Worm (Caenorhabditis elegans): ENCODE results near the gene C06G3.8.

Gene C06G3.8

DNA sequence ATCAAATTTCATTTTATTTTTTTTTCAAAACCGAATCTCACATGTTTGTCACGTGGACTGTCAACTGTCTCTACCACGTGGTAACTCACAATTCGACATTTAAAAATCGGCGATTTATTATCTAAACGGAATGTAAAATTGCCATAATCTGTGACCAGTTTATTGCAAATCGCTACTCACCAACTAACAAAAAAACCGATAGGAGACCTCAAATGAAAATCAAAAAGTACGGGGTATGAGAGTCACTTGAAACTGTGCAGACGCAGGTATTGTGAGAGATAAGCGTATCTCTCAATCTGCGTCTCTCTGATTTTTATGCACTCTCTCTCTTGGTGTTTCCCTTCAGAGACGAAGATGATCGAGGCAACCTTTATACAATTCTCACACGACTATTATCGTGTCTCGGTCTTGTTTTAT lies 15.4 kb upstream of the C06G3.8 start:
- TF ChIP-seq unc-86 (tag; optimal IDR thresholded peaks at IDR 0.05) (no peak), nhr-85 (tag) (peak; percentile 98), swsn-7 (tag; optimal IDR thresholded peaks at IDR 0.05) (peak; percentile 49), skn-1 (tag; optimal IDR thresholded peaks at IDR 0.05) (peak; percentile 9), egl-13 (tag; optimal IDR thresholded peaks at IDR 0.05) (no peak), tbx-2 (tag; optimal IDR thresholded peaks at IDR 0.05) (peak; percentile 70), C34B4.2 (tag; optimal IDR thresholded peaks at IDR 0.05) (no peak), lin-15B (tag; optimal IDR thresholded peaks at IDR 0.05) (no peak), pag-3 (tag; optimal IDR thresholded peaks at IDR 0.05; ENCODE audit: borderline replicate concordance, insufficient read depth) (no peak), ztf-4 (tag; optimal IDR thresholded peaks at IDR 0.05) (no peak), unc-130 (tag; optimal IDR thresholded peaks at IDR 0.05) (no peak), ama-1 (optimal IDR thresholded peaks at IDR 0.05) (peak; percentile 69), elt-2 (tag; optimal IDR thresholded peaks at IDR 0.05) (peak; percentile 93), jun-1 (tag; optimal IDR thresholded peaks at IDR 0.05) (peak; percentile 28), lin-39 (tag; optimal IDR thresholded peaks at IDR 0.05) (no peak), ets-5 (GFP tag; IDR thresholded peaks at IDR 0.05) (no peak), ceh-63 (GFP tag; optimal IDR thresholded peaks at IDR 0.05) (no peak), hlh-4 (tag; optimal IDR thresholded peaks at IDR 0.05) (no peak), ceh-82 (tag; optimal IDR thresholded peaks at IDR 0.05) (peak in 2 of 3 experiments; percentile 38 to 40), nhr-19 (GFP tag; conservative IDR thresholded peaks at IDR 0.05) (peak; percentile 83), sptf-1 (tag; optimal IDR thresholded peaks at IDR 0.05) (no peak), hpl-2 (GFP tag; optimal IDR thresholded peaks at IDR 0.05) (peak; percentile 29), nhr-47 (tag; optimal IDR thresholded peaks at IDR 0.05) (peak; percentile 70), unc-98 (GFP tag; IDR thresholded peaks at IDR 0.05) (0 out of 2 replicates have a peak, but pooled peaks have one; percentile 14), unc-62 (GFP tag; optimal IDR thresholded peaks at IDR 0.05) (no peak), nhr-11 (tag; optimal IDR thresholded peaks at IDR 0.05) (no peak), C16A3.4 (tag; optimal IDR thresholded peaks at IDR 0.05) (peak; percentile 44), snpc-4 (tag; optimal IDR thresholded peaks at IDR 0.05) (peak; percentile 27), irx-1 (tag; optimal IDR thresholded peaks at IDR 0.05) (peak; percentile 67), fkh-8 (tag; optimal IDR thresholded peaks at IDR 0.05) (no peak), nhr-76 (tag; optimal IDR thresholded peaks at IDR 0.05) (no peak), mep-1 (tag; optimal IDR thresholded peaks at IDR 0.05) (peak; percentile 65), nhr-12 (tag; optimal IDR thresholded peaks at IDR 0.05) (no peak), nhr-77 (tag; optimal IDR thresholded peaks at IDR 0.05) (peak; percentile 43), snu-23 (GFP tag; optimal IDR thresholded peaks at IDR 0.05) (peak; percentile 91), lin-13 (GFP tag; optimal IDR thresholded peaks at IDR 0.05) (peak; percentile 48), unc-30 (tag; optimal IDR thresholded peaks at IDR 0.05) (no peak), ztf-11 (tag; optimal IDR thresholded peaks at IDR 0.05) (no peak), grh-1 (GFP tag; IDR thresholded peaks at IDR 0.05) (peak; percentile 78), ceh-8 (GFP tag; optimal IDR thresholded peaks at IDR 0.05) (no peak), fos-1 (tag; optimal IDR thresholded peaks at IDR 0.05) (peak; percentile 71), ceh-90 (tag; optimal IDR thresholded peaks at IDR 0.05) (no peak), zag-1 (tag; optimal IDR thresholded peaks at IDR 0.05) (no peak), ces-1 (GFP tag; optimal IDR thresholded peaks at IDR 0.05) (no peak), nhr-237 (tag; optimal IDR thresholded peaks at IDR 0.05) (no peak), elt-3 (tag; optimal IDR thresholded peaks at IDR 0.05) (peak in 3 of 6 experiments; percentile 81 to 91 (median 91)), mdl-1 (tag; optimal IDR thresholded peaks at IDR 0.05) (peak in 1 of 2 experiments; percentile 86), sup-37 (GFP tag; optimal IDR thresholded peaks at IDR 0.05) (peak; percentile 27), pqm-1 (tag; optimal IDR thresholded peaks at IDR 0.05) (no peak), egl-27 (tag; optimal IDR thresholded peaks at IDR 0.05) (peak in 1 of 2 experiments; percentile 59), efl-3 (GFP tag; optimal IDR thresholded peaks at IDR 0.05) (no peak), nhr-84 (tag; optimal IDR thresholded peaks at IDR 0.05) (no peak), ceh-88 (GFP tag; IDR thresholded peaks at IDR 0.05) (no peak), nhr-90 (tag; optimal IDR thresholded peaks at IDR 0.05; ENCODE audit: poor library complexity) (peak; percentile 83)
